Fruit fly (Drosophila melanogaster): ENCODE measurements around the gene CG42554.
A peak's percentile ranks its signal among the peaks of the same experiment; 100 is the strongest.

CG42554 gene

DNA sequence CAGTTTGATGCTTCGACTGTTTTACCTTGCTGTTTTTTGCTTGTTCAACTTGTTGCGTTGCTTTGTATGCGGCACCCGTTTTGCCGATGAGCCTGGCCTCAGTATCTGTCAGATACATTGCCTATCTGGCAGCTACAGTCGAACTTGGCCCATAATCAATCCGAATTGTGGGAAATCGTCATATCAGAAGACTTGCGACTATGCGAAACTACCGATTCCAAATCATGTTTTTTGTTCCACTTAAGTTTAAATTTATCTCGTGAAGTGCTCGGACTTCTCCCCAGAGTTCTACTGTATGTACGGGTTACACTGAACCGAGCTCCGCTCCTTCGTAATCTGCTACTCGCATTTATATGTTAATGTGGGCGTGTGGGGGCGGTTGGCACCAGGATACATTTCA, 48.8 kb downstream of the CG42554 start (continued):
- TF ChIP-seq fd85E (GFP tag; optimal IDR thresholded peaks at IDR 0.05) (no peak), CG8632 (GFP tag; optimal IDR thresholded peaks at IDR 0.05) (no peak), vri (GFP tag; optimal IDR thresholded peaks at IDR 0.05) (no peak), CG4318 (GFP tag; optimal IDR thresholded peaks at IDR 0.05) (no peak), dac (GFP tag; optimal IDR thresholded peaks at IDR 0.05) (no peak), Sox102F (GFP tag; optimal IDR thresholded peaks at IDR 0.05) (no peak), dsx (GFP tag; optimal IDR thresholded peaks at IDR 0.05; ENCODE audit: poor library complexity, severe bottlenecking) (no peak), svp (GFP tag) (peak; percentile 54), Eip78C (GFP tag) (peak; percentile 82), CG10631 (GFP tag; optimal IDR thresholded peaks at IDR 0.05) (no peak), lz (GFP tag; optimal IDR thresholded peaks at IDR 0.05) (no peak), CG11762 (GFP tag; optimal IDR thresholded peaks at IDR 0.05; ENCODE audit: insufficient read depth) (no peak), spab (GFP tag; optimal IDR thresholded peaks at IDR 0.05) (no peak), CG7368 (GFP tag; optimal IDR thresholded peaks at IDR 0.05) (peak; percentile 34), CG16779 (tag; optimal IDR thresholded peaks at IDR 0.05) (no peak), OdsH (GFP tag; optimal IDR thresholded peaks at IDR 0.05) (no peak), net (GFP tag; optimal IDR thresholded peaks at IDR 0.05) (no peak), CG15336 (GFP tag; IDR thresholded peaks at IDR 0.05) (no peak), CG3919 (GFP tag; optimal IDR thresholded peaks at IDR 0.05) (peak; percentile 25)

DNA sequence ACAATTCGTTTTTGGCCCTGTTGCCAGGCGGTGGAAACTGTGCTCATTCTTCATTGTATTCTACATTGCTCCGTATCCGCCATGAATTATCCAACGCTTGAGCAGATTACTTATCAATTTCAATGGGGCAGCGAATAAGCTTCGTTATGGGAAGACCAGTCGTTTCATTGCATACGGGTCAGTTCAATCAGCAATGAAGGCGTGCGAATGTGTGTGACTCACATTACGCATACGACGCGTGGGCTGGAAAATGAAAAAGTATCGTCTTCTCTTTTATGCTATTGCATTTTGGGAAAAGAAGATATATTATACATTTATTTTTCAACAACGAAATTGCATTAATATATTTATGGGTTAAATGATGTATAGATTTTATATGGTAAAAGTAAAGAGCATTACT, 49.5 kb downstream of the CG42554 start:
- no peak for TF ChIP-seq CG15336 (GFP tag; IDR thresholded peaks at IDR 0.05)
- no peak for TF ChIP-seq CG31627 (GFP tag; optimal IDR thresholded peaks at IDR 0.05)
- no peak for TF ChIP-seq Sox102F (GFP tag; optimal IDR thresholded peaks at IDR 0.05)
- no peak for TF ChIP-seq salr (GFP tag; optimal IDR thresholded peaks at IDR 0.05)
- TF ChIP-seq svp (GFP tag), result peak; percentile 69
- peak; percentile 40 for TF ChIP-seq Eip78C (GFP tag)

DNA sequence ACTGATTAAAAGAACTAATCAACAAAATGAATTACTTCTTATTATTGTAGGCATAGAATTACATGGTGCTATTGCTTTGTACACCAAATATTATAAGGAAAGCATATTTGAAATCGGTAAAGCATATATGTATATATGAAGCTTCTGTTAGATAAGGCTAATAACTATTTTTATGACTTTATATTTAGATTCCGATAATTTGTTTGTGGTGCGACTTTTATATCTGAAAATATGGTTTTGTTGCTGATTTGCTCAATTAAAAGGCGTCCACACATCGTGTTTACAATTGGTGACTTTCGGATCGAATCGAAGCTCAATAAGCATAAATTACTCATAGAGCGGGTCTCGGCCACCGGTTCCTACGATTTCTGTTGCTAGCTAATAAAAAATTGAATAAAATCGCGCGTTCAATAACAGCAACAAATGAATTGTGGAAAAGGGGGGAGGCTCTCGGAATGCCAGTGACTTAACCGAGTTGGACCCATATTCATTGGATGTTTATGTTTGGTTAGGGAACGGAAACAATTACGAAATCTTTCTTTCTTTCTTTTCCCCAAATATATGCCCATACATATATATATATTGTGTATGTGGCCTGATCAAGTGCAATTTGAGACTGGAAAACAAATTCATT, 50.3 kb downstream of the CG42554 start:
- TF ChIP-seq ss (GFP tag; optimal IDR thresholded peaks at IDR 0.05) (no peak), pdm3 (GFP tag; optimal IDR thresholded peaks at IDR 0.05) (no peak), CG6792 (GFP tag; optimal IDR thresholded peaks at IDR 0.05) (no peak), Ets21C (GFP tag; optimal IDR thresholded peaks at IDR 0.05) (no peak), achi (GFP tag; optimal IDR thresholded peaks at IDR 0.05) (no peak), fd59A (GFP tag; optimal IDR thresholded peaks at IDR 0.05) (no peak), Sox102F (GFP tag; optimal IDR thresholded peaks at IDR 0.05) (no peak), Eip78C (GFP tag) (peak; percentile 45)

Measured in whole organism, prepupa.